Fruit fly (Drosophila melanogaster) whole organism, wandering third instar larva: Measurements from ENCODE around the gene Sas-4.

Source experiments
- Abd-B ChIP-seq: fragments of >200 bp; optimal IDR thresholded peaks from 2 replicates; lab custom pipeline; 2017; ENCODE audit warnings: missing biosample characterization, missing genetic modification characterization
- CG32264 ChIP-seq: fragments of 200-800 bp; sonication (Bioruptor generic); optimal IDR thresholded peaks from 2 replicates; lab custom pipeline; 2016; ENCODE audit warnings: missing biosample characterization, missing genetic modification characterization
- CG9705 ChIP-seq: fragments of 200-800 bp; sonication (Bioruptor generic); optimal IDR thresholded peaks from 2 replicates; lab custom pipeline; 2018; ENCODE audit warnings: missing biosample characterization, mild to moderate bottlenecking, missing genetic modification characterization
- CrebA ChIP-seq: fragments of 200-800 bp; sonication (Bioruptor generic); optimal IDR thresholded peaks from 2 replicates; lab custom pipeline; 2016; ENCODE audit warnings: missing biosample characterization, mild to moderate bottlenecking, missing genetic modification characterization, borderline replicate concordance
- Dfd ChIP-seq: fragments of >200 bp; optimal IDR thresholded peaks from 2 replicates; lab custom pipeline; 2017; ENCODE audit warnings: missing biosample characterization, missing genetic modification characterization
- Dif ChIP-seq: fragments of 200-275, 200-300 bp; sonication (Bioruptor generic); optimal IDR thresholded peaks from 2 replicates; lab custom pipeline; 2018; ENCODE audit warnings: missing biosample characterization, missing genetic modification characterization; ENCODE audit not compliant: partially characterized antibody
- GATAd ChIP-seq: sonication (Bioruptor generic); optimal IDR thresholded peaks from 2 replicates; lab custom pipeline; 2016; ENCODE audit warnings: missing biosample characterization, missing genetic modification characterization
- HLH106 ChIP-seq: fragments of 200-800 bp; optimal IDR thresholded peaks from 3 replicates; lab custom pipeline; 2019; ENCODE audit warnings: missing biosample characterization, mild to moderate bottlenecking, missing genetic modification characterization, moderate library complexity
- Hnf4 ChIP-seq: fragments of 200-800 bp; sonication (Bioruptor generic); optimal IDR thresholded peaks from 2 replicates; lab custom pipeline; 2016; ENCODE audit warnings: missing biosample characterization, mild to moderate bottlenecking, missing genetic modification characterization
- Hr78 ChIP-seq: fragments of >200 bp; optimal IDR thresholded peaks from 2 replicates; lab custom pipeline; 2017; ENCODE audit warnings: missing biosample characterization, missing genetic modification characterization
- Hr83 ChIP-seq: fragments of 200-300 bp; sonication (Bioruptor generic); optimal IDR thresholded peaks from 2 replicates; lab custom pipeline; 2016; ENCODE audit warnings: missing biosample characterization, mild to moderate bottlenecking, missing genetic modification characterization, moderate library complexity; ENCODE audit not compliant: poor library complexity, severe bottlenecking
- Jra ChIP-seq: sonication (Bioruptor generic); optimal IDR thresholded peaks from 2 replicates; lab custom pipeline; 2016; ENCODE audit warnings: missing biosample characterization, missing genetic modification characterization
- Myc ChIP-seq: fragments of >200 bp; optimal IDR thresholded peaks from 2 replicates; lab custom pipeline; 2017
- N ChIP-seq: fragments of >200 bp; optimal IDR thresholded peaks from 2 replicates; lab custom pipeline; 2018; ENCODE audit warnings: missing biosample characterization, missing external identifiers, missing genetic modification characterization
- OdsH ChIP-seq: fragments of 200-800 bp; sonication (Bioruptor generic); optimal IDR thresholded peaks from 2 replicates; lab custom pipeline; 2016; ENCODE audit warnings: missing biosample characterization, mild to moderate bottlenecking, missing genetic modification characterization
- Rel ChIP-seq, 2 experiments: fragments of 200-800 bp; sonication (Bioruptor generic) in 1 of 2; optimal IDR thresholded peaks; 2 replicates in 1 of 2; 3 replicates in 1 of 2; lab custom pipeline; 2016 to 2019; ENCODE audit warnings: mild to moderate bottlenecking in 2 of 2, missing biosample characterization in 2 of 2, missing genetic modification characterization in 2 of 2, moderate library complexity in 1 of 2
- Sp1 ChIP-seq: fragments of 200-800 bp; sonication (Bioruptor generic); optimal IDR thresholded peaks from 3 replicates; lab custom pipeline; 2019; ENCODE audit warnings: missing biosample characterization, mild to moderate bottlenecking, missing genetic modification characterization, moderate library complexity
- Vsx2 ChIP-seq: fragments of 200-300, 225-300 bp; sonication (Bioruptor generic); optimal IDR thresholded peaks from 2 replicates; lab custom pipeline; 2018; ENCODE audit warnings: missing biosample characterization, missing genetic modification characterization; ENCODE audit not compliant: partially characterized antibody
- br ChIP-seq: fragments of 200-800 bp; sonication (Bioruptor generic); optimal IDR thresholded peaks from 2 replicates; lab custom pipeline; 2016; ENCODE audit warnings: missing biosample characterization, missing genetic modification characterization
- brk ChIP-seq: fragments of 200-800 bp; sonication (Bioruptor generic); optimal IDR thresholded peaks from 2 replicates; lab custom pipeline; 2016; ENCODE audit warnings: missing biosample characterization, mild to moderate bottlenecking, missing genetic modification characterization
- dl ChIP-seq, 2 experiments: fragments of 175-275, 200-275 bp in 1 of 2; fragments of 200-275 bp in 1 of 2; sonication (Bioruptor generic); optimal IDR thresholded peaks; lab custom pipeline; 2018; ENCODE audit warnings: mild to moderate bottlenecking in 2 of 2, missing biosample characterization in 2 of 2, missing genetic modification characterization in 2 of 2, moderate library complexity in 2 of 2; ENCODE audit not compliant: partially characterized antibody in 2 of 2, insufficient read depth in 1 of 2
- dmrt93B ChIP-seq: fragments of 200-800 bp; sonication (Bioruptor generic); optimal IDR thresholded peaks from 2 replicates; lab custom pipeline; 2018; ENCODE audit warnings: missing biosample characterization, mild to moderate bottlenecking, missing genetic modification characterization
- dsf ChIP-seq: sonication (Bioruptor generic); optimal IDR thresholded peaks from 2 replicates; lab custom pipeline; 2016; ENCODE audit warnings: missing biosample characterization, missing genetic modification characterization, borderline replicate concordance
- ey ChIP-seq: fragments of 200-800 bp; sonication (Bioruptor generic); optimal IDR thresholded peaks from 2 replicates; lab custom pipeline; 2016; ENCODE audit warnings: missing biosample characterization, missing genetic modification characterization
- foxo ChIP-seq, 2 experiments: fragments of 200-800 bp; sonication (Bioruptor generic); optimal IDR thresholded peaks; 2 replicates in 1 of 2; 3 replicates in 1 of 2; lab custom pipeline; 2016 to 2017; ENCODE audit warnings: missing biosample characterization in 2 of 2, missing genetic modification characterization in 2 of 2
- fru ChIP-seq: fragments of 200-800 bp; sonication (Bioruptor generic); optimal IDR thresholded peaks from 3 replicates; lab custom pipeline; 2016; ENCODE audit warnings: missing biosample characterization, mild to moderate bottlenecking, missing genetic modification characterization
- h ChIP-seq: fragments of 200-800 bp; sonication (Bioruptor generic); optimal IDR thresholded peaks from 3 replicates; lab custom pipeline; 2016; ENCODE audit warnings: missing biosample characterization, mild to moderate bottlenecking, missing genetic modification characterization
- jim ChIP-seq: fragments of 175-275, 200-325 bp; sonication (Bioruptor generic); optimal IDR thresholded peaks from 2 replicates; lab custom pipeline; 2016; ENCODE audit warnings: missing biosample characterization, mild to moderate bottlenecking, missing genetic modification characterization
- lola ChIP-seq: fragments of >200 bp; optimal IDR thresholded peaks from 2 replicates; lab custom pipeline; 2017; ENCODE audit warnings: missing biosample characterization, missing genetic modification characterization
- pan ChIP-seq: fragments of >200 bp; optimal IDR thresholded peaks from 2 replicates; lab custom pipeline; 2017
- psq ChIP-seq: fragments of 200-800 bp; sonication (Bioruptor generic); optimal IDR thresholded peaks from 3 replicates; lab custom pipeline; 2017; ENCODE audit warnings: missing biosample characterization, mild to moderate bottlenecking, missing genetic modification characterization, moderate library complexity
- rgr ChIP-seq: fragments of 200-800 bp; sonication (Bioruptor generic); optimal IDR thresholded peaks from 3 replicates; lab custom pipeline; 2016; ENCODE audit warnings: missing biosample characterization, mild to moderate bottlenecking, missing genetic modification characterization
- sage ChIP-seq: fragments of 200-800 bp; sonication (Bioruptor generic); optimal IDR thresholded peaks from 2 replicates; lab custom pipeline; 2016; ENCODE audit warnings: missing biosample characterization, mild to moderate bottlenecking, missing genetic modification characterization
- sv ChIP-seq: fragments of 200-800 bp; sonication (Bioruptor generic); optimal IDR thresholded peaks from 3 replicates; lab custom pipeline; 2016; ENCODE audit warnings: missing biosample characterization, missing genetic modification characterization
- tai ChIP-seq: sonication (Bioruptor generic); optimal IDR thresholded peaks from 2 replicates; lab custom pipeline; 2016; ENCODE audit warnings: missing biosample characterization, missing genetic modification characterization
- usp ChIP-seq: fragments of >200 bp; optimal IDR thresholded peaks from 2 replicates; lab custom pipeline; 2017; ENCODE audit warnings: missing biosample characterization, missing genetic modification characterization
- woc ChIP-seq: sonication (Bioruptor generic); optimal IDR thresholded peaks from 2 replicates; lab custom pipeline; 2016; ENCODE audit warnings: missing biosample characterization, mild to moderate bottlenecking, missing genetic modification characterization

The Sas-4 gene

DNA sequence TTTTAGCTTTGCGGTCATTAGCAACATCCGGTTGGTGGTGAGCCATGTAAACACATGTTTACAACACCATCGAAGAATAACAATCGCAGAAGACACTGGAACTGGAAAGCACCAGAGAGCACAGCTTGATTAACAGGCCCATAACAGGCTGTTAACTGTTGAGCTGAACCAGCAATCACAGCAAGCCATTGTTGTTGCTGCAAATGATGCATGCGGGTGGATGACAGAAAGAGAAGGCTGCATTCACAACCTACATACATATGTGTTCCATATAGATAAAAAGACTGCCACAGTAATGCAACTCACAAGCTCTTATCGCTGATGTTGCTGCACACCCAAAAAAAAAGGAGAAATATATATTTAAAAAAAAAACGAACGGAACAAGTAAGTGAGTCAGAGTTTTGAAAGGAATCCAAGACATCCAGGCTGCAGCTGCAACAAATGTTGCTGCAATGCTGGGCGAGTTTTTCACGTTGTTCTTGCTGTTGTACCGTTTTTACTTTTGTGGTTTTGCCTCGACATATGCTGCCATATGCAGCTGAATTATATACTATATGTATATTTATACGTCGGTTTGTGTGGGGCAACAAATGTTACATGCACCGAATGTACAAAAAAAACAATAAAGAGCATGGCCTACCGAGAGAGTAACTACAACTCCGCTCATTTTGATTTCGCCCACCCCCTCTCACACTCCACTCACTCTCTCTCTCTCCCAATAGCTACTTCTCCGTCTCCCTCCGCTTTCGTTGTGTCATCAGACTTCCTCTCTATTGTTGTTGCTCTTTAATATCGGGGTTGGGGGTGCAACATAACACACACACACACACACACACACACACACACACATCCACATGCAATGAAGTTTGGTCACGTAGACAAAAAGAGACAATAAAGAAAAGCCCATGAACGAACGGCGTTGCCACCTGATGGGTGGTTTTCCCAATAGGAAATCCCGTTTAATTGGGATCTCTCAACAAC is 48.0 kb upstream of the Sas-4 start:
- no peak for TF ChIP-seq Hnf4 (GFP tag; lab: Kevin White, UChicago)
- no peak for TF ChIP-seq pan (lab: Kevin White, UChicago)
- TF ChIP-seq jim (GFP tag; lab: Kevin White, UChicago): no peak
- TF ChIP-seq Rel (GFP tag; optimal IDR thresholded peaks at IDR 0.05; lab: Kevin White, UChicago): no peak
- TF ChIP-seq Rel (tag; optimal IDR thresholded peaks at IDR 0.05; lab: Kevin White, UChicago): peak; percentile 0
- no peak for TF ChIP-seq CrebA (GFP tag; lab: Kevin White, UChicago)
- TF ChIP-seq ey (GFP tag; lab: Kevin White, UChicago): no peak
- peak; percentile 45 for TF ChIP-seq sage (GFP tag; lab: Kevin White, UChicago)
- no peak for TF ChIP-seq fru (GFP tag; lab: Kevin White, UChicago)
- no peak for TF ChIP-seq dmrt93B (GFP tag; lab: Kevin White, UChicago)
- TF ChIP-seq OdsH: no peak
- peak in 1 of 2 experiments; percentile 79 for TF ChIP-seq dl (GFP tag; optimal IDR thresholded peaks at IDR 0.05; lab: Kevin White, UChicago; ENCODE audit: insufficient read depth in 1 of 2, partially characterized antibody in 2 of 2)
- peak; percentile 11 for TF ChIP-seq Vsx2 (GFP tag; lab: Kevin White, UChicago)
- no peak for TF ChIP-seq Hr78 (GFP tag; lab: Kevin White, UChicago)
- TF ChIP-seq Hr83 (GFP tag; lab: Kevin White, UChicago): no peak
- no peak for TF ChIP-seq HLH106 (tag; lab: Kevin White, UChicago)
- TF ChIP-seq rgr: no peak
- TF ChIP-seq CG9705 (GFP tag; lab: Kevin White, UChicago): no peak
- TF ChIP-seq N (GFP tag; lab: Kevin White, UChicago): no peak
- no peak for TF ChIP-seq Myc
- TF ChIP-seq lola (GFP tag; lab: Kevin White, UChicago): no peak
- peak; percentile 23 for TF ChIP-seq psq (GFP tag; lab: Kevin White, UChicago)
- TF ChIP-seq Dif (GFP tag; lab: Kevin White, UChicago): peak; percentile 72
- no peak for TF ChIP-seq CG32264 (GFP tag; lab: Kevin White, UChicago)
- TF ChIP-seq woc (GFP tag; lab: Kevin White, UChicago): peak; percentile 2
- no peak for TF ChIP-seq Jra
- TF ChIP-seq foxo (GFP tag; optimal IDR thresholded peaks at IDR 0.05; lab: Kevin White, UChicago): no peak
- TF ChIP-seq h (GFP tag; lab: Kevin White, UChicago): no peak
- no peak for TF ChIP-seq GATAd (GFP tag; lab: Kevin White, UChicago)
- TF ChIP-seq dsf (GFP tag; lab: Kevin White, UChicago): no peak
- TF ChIP-seq Abd-B: no peak
- no peak for TF ChIP-seq br
- TF ChIP-seq usp (GFP tag; lab: Kevin White, UChicago): no peak
- no peak for TF ChIP-seq brk
- TF ChIP-seq tai (GFP tag; lab: Kevin White, UChicago): no peak
- TF ChIP-seq sv (GFP tag; lab: Kevin White, UChicago): no peak
- TF ChIP-seq Dfd (GFP tag; lab: Kevin White, UChicago): peak; percentile 23
- no peak for TF ChIP-seq Sp1 (GFP tag; lab: Kevin White, UChicago)

DNA sequence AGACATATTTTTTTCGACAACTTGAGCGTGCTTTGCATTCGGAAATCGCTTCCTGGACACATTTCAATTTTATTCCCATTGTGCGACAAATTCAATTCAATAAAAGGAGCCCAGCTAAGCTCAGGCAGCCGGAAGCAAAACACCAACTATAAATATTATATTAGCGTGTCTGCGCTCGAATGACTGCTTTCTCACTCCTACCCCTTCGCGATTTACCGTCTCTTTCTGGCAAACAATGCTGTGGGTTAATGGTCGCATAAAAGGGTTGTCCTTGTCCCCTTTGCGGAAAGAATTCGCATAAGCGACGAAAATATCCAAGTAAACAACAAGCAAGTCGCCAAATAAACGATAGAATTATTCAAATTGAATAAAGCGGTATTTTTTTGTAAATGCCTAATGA is 46.9 kb upstream of the Sas-4 start:
- TF ChIP-seq fru (GFP tag; lab: Kevin White, UChicago): no peak
- no peak for TF ChIP-seq Hr78 (GFP tag; lab: Kevin White, UChicago)
